Worm (Caenorhabditis elegans): ENCODE measurements around the gene mps-1.

The mps-1 gene

ce11 chrII:6290047-6290582, 4.0 kb downstream of the mps-1 start, which contains the start of gene upb-1:
upb-1 (minus strand) TSS chrII:6290097.
- TF ChIP-seq F49E8.2 (tag; optimal IDR thresholded peaks at IDR 0.05; ENCODE audit: insufficient read depth) (no peak), nhr-80 (tag; optimal IDR thresholded peaks at IDR 0.05) (peak; percentile 32)

- no peak for TF ChIP-seq hmg-1.2 (GFP tag; IDR thresholded peaks at IDR 0.05)
These were observed 6.1 kb downstream of the mps-1 start for ce11 chrII:6288104-6288503.

ce11 chrII:6286865-6287264, 7.3 kb downstream of the mps-1 start, which contains the start of gene F13H8.6:
F13H8.6 (minus strand) TSS chrII:6286965.
- TF ChIP-seq mxl-1 (tag; optimal IDR thresholded peaks at IDR 0.05) (no peak), nhr-90 (tag; optimal IDR thresholded peaks at IDR 0.05) (no peak), athp-1 (tag; optimal IDR thresholded peaks at IDR 0.05) (no peak), sea-2 (GFP tag; IDR thresholded peaks at IDR 0.05) (no peak), F57C9.4 (tag; optimal IDR thresholded peaks at IDR 0.05) (no peak)

ce11 chrII:6283074-6283473, 11.1 kb downstream of the mps-1 start, which contains the start of gene F13H8.1:
F13H8.1 (plus strand) TSS chrII:6283384.
- TF ChIP-seq nfya-2 (GFP tag; IDR thresholded peaks at IDR 0.05) = no peak
- TF ChIP-seq nhr-80 (tag; optimal IDR thresholded peaks at IDR 0.05) = peak; percentile 51

- peak; percentile 13 for TF ChIP-seq nhr-80 (tag; optimal IDR thresholded peaks at IDR 0.05)
- TF ChIP-seq rec-8 (tag; optimal IDR thresholded peaks at IDR 0.05) = no peak
- TF ChIP-seq snpc-1.1 (tag; optimal IDR thresholded peaks at IDR 0.05; ENCODE audit: insufficient read depth) = no peak
These were observed 12.3 kb downstream of the mps-1 start for ce11 chrII:6281903-6282302.

- TF ChIP-seq madf-6 (GFP tag; IDR thresholded peaks at IDR 0.05) (no peak), fkh-3 (tag; optimal IDR thresholded peaks at IDR 0.05) (no peak), ceh-58 (GFP tag; IDR thresholded peaks at IDR 0.05) (no peak), zfh-2 (GFP tag; conservative IDR thresholded peaks at IDR 0.05) (no peak), sptf-2 (GFP tag; optimal IDR thresholded peaks at IDR 0.05) (no peak), F49E8.2 (tag; optimal IDR thresholded peaks at IDR 0.05; ENCODE audit: insufficient read depth) (no peak), zim-3 (tag; optimal IDR thresholded peaks at IDR 0.05) (no peak), F22D6.2 (tag; optimal IDR thresholded peaks at IDR 0.05) (no peak), F57A8.1 (GFP tag; optimal IDR thresholded peaks at IDR 0.05) (no peak), ceh-27 (GFP tag; optimal IDR thresholded peaks at IDR 0.05) (no peak), let-526 (GFP tag; IDR thresholded peaks at IDR 0.05) (no peak), mes-4 (tag; optimal IDR thresholded peaks at IDR 0.05) (no peak), ceh-79 (tag; optimal IDR thresholded peaks at IDR 0.05) (no peak), K11D2.4 (GFP tag; IDR thresholded peaks at IDR 0.05) (no peak), cebp-2 (GFP tag; IDR thresholded peaks at IDR 0.05) (no peak), let-607 (tag; optimal IDR thresholded peaks at IDR 0.05) (no peak), T26A5.8 (tag; optimal IDR thresholded peaks at IDR 0.05) (no peak), madf-10 (tag; optimal IDR thresholded peaks at IDR 0.05) (no peak), aptf-2 (GFP tag; conservative IDR thresholded peaks at IDR 0.05) (no peak)
These were observed 13.2 kb downstream of the mps-1 start, which contains the start of gene scly-1 for ce11 chrII:6281002-6281401. scly-1 (minus strand) TSS chrII:6281102.

Measured in whole organism, young adult.